Fruit fly (Drosophila melanogaster) whole organism, adult: ENCODE results near the gene CG5790.

ENCODE experiments used
- CG11617 ChIP-seq: fragments of 200-800 bp; sonication (Bioruptor generic); optimal IDR thresholded peaks from 2 replicates; lab custom pipeline; 2017; ENCODE audit warnings: mild to moderate bottlenecking, missing biosample characterization, missing genetic modification reagents, missing genetic modification characterization
- CG12768 ChIP-seq: fragments of 200-800 bp; sonication (Bioruptor generic); optimal IDR thresholded peaks from 2 replicates; lab custom pipeline; 2017; ENCODE audit warnings: missing biosample characterization, missing genetic modification characterization, mild to moderate bottlenecking, moderate library complexity, missing genetic modification reagents
- CG1620 ChIP-seq: fragments of 200-800 bp; sonication (Bioruptor generic); optimal IDR thresholded peaks from 2 replicates; lab custom pipeline; 2016; ENCODE audit warnings: missing biosample characterization, missing genetic modification characterization
- CG33017 ChIP-seq: fragments of 200-800 bp; sonication (Bioruptor generic); optimal IDR thresholded peaks from 2 replicates; lab custom pipeline; 2018; ENCODE audit warnings: missing biosample characterization, mild to moderate bottlenecking, missing genetic modification characterization, moderate library complexity
- CG5204 ChIP-seq: fragments of 200-800 bp; sonication (Bioruptor generic); optimal IDR thresholded peaks from 2 replicates; lab custom pipeline; 2016; ENCODE audit warnings: missing biosample characterization, missing genetic modification characterization
- Crg-1 ChIP-seq: fragments of 200-800 bp; sonication (Bioruptor generic); optimal IDR thresholded peaks from 2 replicates; lab custom pipeline; 2016; ENCODE audit warnings: missing biosample characterization, missing genetic modification characterization
- cic ChIP-seq: fragments of 200-800 bp; sonication (Bioruptor generic); optimal IDR thresholded peaks from 2 replicates; lab custom pipeline; 2017; ENCODE audit warnings: missing biosample characterization, mild to moderate bottlenecking, missing genetic modification characterization, moderate library complexity
- cnc ChIP-seq, 2 experiments: fragments of >200 bp; optimal IDR thresholded peaks; 2 replicates each; lab custom pipeline; 2017
- pad ChIP-seq: fragments of 200-800 bp; sonication (Bioruptor generic); optimal IDR thresholded peaks from 3 replicates; lab custom pipeline; 2017; ENCODE audit warnings: missing biosample characterization, missing genetic modification characterization, mild to moderate bottlenecking, moderate library complexity, missing genetic modification reagents
- tj ChIP-seq: fragments of 200-800 bp; sonication (Bioruptor generic); optimal IDR thresholded peaks from 3 replicates; lab custom pipeline; 2017; ENCODE audit warnings: missing biosample characterization, mild to moderate bottlenecking, missing genetic modification characterization, moderate library complexity
- toe ChIP-seq: fragments of 200-800 bp; sonication (Bioruptor generic); optimal IDR thresholded peaks from 2 replicates; lab custom pipeline; 2016; ENCODE audit warnings: missing biosample characterization, missing genetic modification characterization

DNA sequence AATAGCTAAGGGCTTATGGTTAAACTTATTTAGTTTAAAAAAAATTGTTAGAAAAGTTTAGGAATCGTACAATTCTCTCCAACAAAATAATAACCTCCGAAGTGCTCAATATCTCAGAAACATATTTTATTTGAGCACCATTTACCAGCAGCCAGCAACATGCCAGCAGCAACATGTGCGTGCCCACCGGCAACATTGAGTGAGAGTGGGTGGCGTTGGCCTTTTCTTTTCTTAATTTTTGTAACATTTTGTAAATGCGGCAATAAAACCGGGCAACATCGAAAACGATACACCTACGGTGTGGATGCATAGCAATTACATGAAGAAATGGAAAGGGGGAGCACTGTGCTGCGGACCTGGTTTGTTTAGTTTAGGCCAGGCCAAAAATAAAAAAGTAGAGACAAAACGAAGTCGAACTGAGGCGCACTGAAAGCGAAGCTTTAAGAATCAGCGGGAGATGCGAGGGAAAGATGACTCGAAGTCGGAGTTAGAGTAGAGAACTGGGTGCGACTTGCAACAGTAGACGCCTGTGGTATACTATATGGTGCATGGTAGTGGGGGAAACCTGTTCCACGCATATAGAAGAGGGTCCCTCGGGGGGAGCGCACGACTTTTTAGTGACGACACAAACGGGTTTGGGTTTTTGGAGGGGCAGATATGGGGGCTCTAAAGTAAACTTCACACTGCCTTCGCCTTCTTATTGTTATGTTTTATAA lies 17.1 kb downstream of the CG5790 start:
- no peak for TF ChIP-seq CG33017 (tag; lab: Kevin White, UChicago)
- no peak for TF ChIP-seq CG1620 (GFP tag; lab: Kevin White, UChicago)
- no peak for TF ChIP-seq tj (GFP tag; lab: Kevin White, UChicago)
- no peak for TF ChIP-seq CG5204 (GFP tag; lab: Kevin White, UChicago)
- no peak for TF ChIP-seq pad (GFP tag; lab: Kevin White, UChicago)
- no peak for TF ChIP-seq Crg-1
- no peak for TF ChIP-seq toe (GFP tag; lab: Kevin White, UChicago)
- TF ChIP-seq CG12768 (GFP tag; lab: Kevin White, UChicago): no peak
- no peak for TF ChIP-seq cic (GFP tag; lab: Kevin White, UChicago)
- no peak for TF ChIP-seq CG11617
- TF ChIP-seq cnc (optimal IDR thresholded peaks at IDR 0.05; lab: Kevin White, UChicago): no peak
